Worm (Caenorhabditis elegans) whole organism, young adult: ENCODE results near the gene str-47.
A peak's percentile ranks its signal among the peaks of the same experiment; 100 is the strongest.

Experiments
- B0035.1 ChIP-seq: sonication (generic microtip); optimal IDR thresholded peaks from 2 replicates; lab custom pipeline; 2016; ENCODE audit warnings: missing genetic modification characterization, mild to moderate bottlenecking, missing compliant biosample characterization, missing genotype, missing genetic modification reagents
- C06A6.2 ChIP-seq: fragments of 200-800 bp; sonication (Bioruptor generic); conservative IDR thresholded peaks from 2 replicates; pipeline ENCODE4 v1.3.6; 2022; ENCODE audit warnings: missing genetic modification characterization, missing compliant biosample characterization
- C17E4.6 ChIP-seq: fragments of 200-800 bp; sonication (Bioruptor generic); IDR thresholded peaks from 2 replicates; pipeline ENCODE4 v1.3.6; 2022; ENCODE audit warnings: missing genetic modification reagents, missing genetic modification characterization, missing compliant biosample characterization
- D2030.7 ChIP-seq: fragments of 200-800 bp; sonication (Bioruptor generic); IDR thresholded peaks from 2 replicates; pipeline ENCODE4 v1.3.6; 2022; ENCODE audit warnings: missing genetic modification reagents, missing genetic modification characterization, missing compliant biosample characterization
- F33H1.4 ChIP-seq: fragments of 200-800 bp; sonication (Bioruptor generic); IDR thresholded peaks from 2 replicates; pipeline ENCODE4 v1.3.6; 2022; ENCODE audit warnings: missing genetic modification reagents, missing genetic modification characterization, missing compliant biosample characterization
- F49E8.2 ChIP-seq: sonication (generic microtip); optimal IDR thresholded peaks from 3 replicates; lab custom pipeline; 2017; ENCODE audit warnings: missing genetic modification characterization, mild to moderate bottlenecking, missing compliant biosample characterization, antibody characterized with exemption, moderate library complexity; ENCODE audit not compliant: insufficient read depth
- F55B11.4 ChIP-seq: sonication (generic microtip); optimal IDR thresholded peaks from 2 replicates; lab custom pipeline; 2016; ENCODE audit warnings: missing compliant biosample characterization, missing genetic modification characterization, borderline replicate concordance; ENCODE audit not compliant: insufficient read depth
- K11D2.4 ChIP-seq: fragments of 200-800 bp; sonication (Bioruptor generic); IDR thresholded peaks from 2 replicates; pipeline ENCODE4 v1.3.6; 2022; ENCODE audit warnings: missing genetic modification reagents, missing genetic modification characterization, missing compliant biosample characterization
- K12H6.12 ChIP-seq: fragments of 200-800 bp; sonication (Bioruptor generic); optimal IDR thresholded peaks from 2 replicates; lab custom pipeline; 2018; ENCODE audit warnings: mild to moderate bottlenecking, missing genetic modification characterization, missing compliant biosample characterization
- T26A5.8 ChIP-seq: sonication (generic microtip); optimal IDR thresholded peaks from 2 replicates; lab custom pipeline; 2016; ENCODE audit warnings: missing genetic modification characterization, missing compliant biosample characterization
- akir-1 ChIP-seq: fragments of 200-800 bp; sonication (Bioruptor generic); optimal IDR thresholded peaks from 2 replicates; lab custom pipeline; 2018; ENCODE audit warnings: mild to moderate bottlenecking, missing genetic modification characterization, moderate library complexity, missing compliant biosample characterization
- attf-5 ChIP-seq: fragments of 200-800 bp; sonication (Bioruptor generic); optimal IDR thresholded peaks from 2 replicates; lab custom pipeline; 2018; ENCODE audit warnings: mild to moderate bottlenecking, missing genetic modification characterization, missing compliant biosample characterization
- cebp-2 ChIP-seq: fragments of 200-800 bp; sonication (Bioruptor generic); IDR thresholded peaks from 2 replicates; pipeline ENCODE4 v1.3.6; 2022; ENCODE audit warnings: missing genetic modification characterization, missing compliant biosample characterization
- dpl-1 ChIP-seq: fragments of 150-350 bp; optimal IDR thresholded peaks from 2 replicates; lab custom pipeline; 2014; ENCODE audit warnings: missing biosample characterization, missing genetic modification reagents, missing genetic modification characterization
- efl-1 ChIP-seq: fragments of 150-350 bp; optimal IDR thresholded peaks from 2 replicates; lab custom pipeline; 2014; ENCODE audit warnings: missing biosample characterization, missing genetic modification reagents, missing genetic modification characterization
- egl-18 ChIP-seq: fragments of 200-800 bp; sonication (Bioruptor generic); IDR thresholded peaks from 2 replicates; pipeline ENCODE4 v1.3.6; 2022; ENCODE audit warnings: missing genetic modification reagents, missing genetic modification characterization, missing compliant biosample characterization
- egl-44 ChIP-seq: fragments of 200-800 bp; sonication (Bioruptor generic); IDR thresholded peaks from 2 replicates; pipeline ENCODE4 v1.3.6; 2022; ENCODE audit warnings: missing genetic modification reagents, missing genetic modification characterization, missing compliant biosample characterization
- egrh-3 ChIP-seq: fragments of 200-800 bp; sonication (Bioruptor generic); IDR thresholded peaks from 2 replicates; pipeline ENCODE4 v1.3.6; 2022; ENCODE audit warnings: missing genetic modification reagents, missing genetic modification characterization, missing compliant biosample characterization
- ekl-4 ChIP-seq: fragments of 200-800 bp; sonication (Bioruptor generic); IDR thresholded peaks from 2 replicates; pipeline ENCODE4 v1.3.6; 2022; ENCODE audit warnings: missing genetic modification reagents, missing genetic modification characterization, missing compliant biosample characterization
- him-1 ChIP-seq: sonication (generic microtip); optimal IDR thresholded peaks from 2 replicates; lab custom pipeline; 2016; ENCODE audit warnings: missing genotype, missing genetic modification reagents, missing genetic modification characterization, missing compliant biosample characterization
- madf-6 ChIP-seq: fragments of 200-800 bp; sonication (Bioruptor generic); IDR thresholded peaks from 2 replicates; pipeline ENCODE4 v1.3.6; 2022; ENCODE audit warnings: missing genetic modification reagents, missing genetic modification characterization, missing compliant biosample characterization
- madf-8 ChIP-seq: fragments of 200-800 bp; sonication (Bioruptor generic); conservative IDR thresholded peaks from 2 replicates; pipeline ENCODE4 v1.3.6; 2022; ENCODE audit warnings: missing genetic modification reagents, missing genetic modification characterization, missing compliant biosample characterization
- nhr-179 ChIP-seq: sonication (generic microtip); optimal IDR thresholded peaks from 2 replicates; lab custom pipeline; 2016; ENCODE audit warnings: mild to moderate bottlenecking, missing genetic modification characterization, missing compliant biosample characterization
- nhr-80 ChIP-seq: sonication (generic microtip); optimal IDR thresholded peaks from 2 replicates; lab custom pipeline; 2016; ENCODE audit warnings: missing genetic modification characterization, missing compliant biosample characterization
- pha-4 ChIP-seq: fragments of 150-350 bp; sonication (generic microtip); optimal IDR thresholded peaks from 2 replicates; lab custom pipeline; 2014; ENCODE audit warnings: missing biosample characterization, missing genetic modification reagents, missing genetic modification characterization
- rpc-1 ChIP-seq, 2 experiments: fragments of 150-350 bp in 1 of 2; sonication (generic microtip) in 1 of 2; optimal IDR thresholded peaks; 2 replicates each; lab custom pipeline; 2014 to 2018; ENCODE audit warnings: missing biosample characterization in 1 of 2, missing genetic modification characterization in 1 of 2, missing genetic modification reagents in 1 of 2, missing genotype in 1 of 2
- snpc-1.3 ChIP-seq: sonication (generic microtip); optimal IDR thresholded peaks from 2 replicates; lab custom pipeline; 2017; ENCODE audit warnings: missing genetic modification characterization, mild to moderate bottlenecking, missing compliant biosample characterization, antibody characterized with exemption, moderate library complexity, missing genotype, missing genetic modification reagents; ENCODE audit not compliant: insufficient read depth
- somi-1 ChIP-seq: fragments of 200-800 bp; sonication (Bioruptor generic); optimal IDR thresholded peaks from 2 replicates; lab custom pipeline; 2018; ENCODE audit warnings: mild to moderate bottlenecking, missing genetic modification characterization, missing compliant biosample characterization
- unc-62 ChIP-seq: fragments of 150-350 bp; optimal IDR thresholded peaks from 2 replicates; lab custom pipeline; 2014; ENCODE audit warnings: missing biosample characterization, missing genetic modification reagents, missing genetic modification characterization
- xnd-1 ChIP-seq: sonication (generic microtip); optimal IDR thresholded peaks from 2 replicates; lab custom pipeline; 2016; ENCODE audit warnings: missing genotype, missing genetic modification reagents, missing genetic modification characterization, missing compliant biosample characterization
- zfh-2 ChIP-seq: fragments of 200-800 bp; sonication (Bioruptor generic); conservative IDR thresholded peaks from 2 replicates; pipeline ENCODE4 v1.3.6; 2022; ENCODE audit warnings: missing genetic modification reagents, missing genetic modification characterization, missing compliant biosample characterization
- ztf-6 ChIP-seq: fragments of 200-800 bp; sonication (Bioruptor generic); IDR thresholded peaks from 2 replicates; pipeline ENCODE4 v1.3.6; 2022; ENCODE audit warnings: missing genetic modification reagents, missing genetic modification characterization, missing compliant biosample characterization

Gene str-47

DNA sequence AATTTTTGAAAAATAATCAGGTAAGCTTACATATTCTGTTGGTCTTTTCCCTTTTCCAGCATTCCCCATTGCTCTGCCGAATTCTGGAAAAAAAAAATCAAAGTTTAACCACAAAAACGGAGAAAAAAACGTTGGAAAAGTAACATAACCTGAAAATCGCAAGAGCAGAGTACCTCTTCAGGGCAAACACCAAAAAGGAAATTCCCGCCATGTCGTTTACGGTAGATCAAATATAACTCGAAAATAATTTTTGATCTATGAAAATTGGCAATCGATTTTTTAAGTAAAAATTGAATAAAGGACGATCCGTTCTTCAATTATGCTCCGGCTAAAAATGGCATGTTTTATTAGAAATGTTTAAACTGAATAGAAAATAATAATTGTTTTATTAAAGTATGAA, 42.1 kb upstream of the str-47 start, which contains the start of gene C50E3.11:
Gene C50E3.11, minus strand, starts transcription at position 83 of the 400 bp plus-strand sequence.
- peak; percentile 84 for TF ChIP-seq madf-6 (GFP tag; lab: Robert Waterston, UW)
- TF ChIP-seq dpl-1, result peak; percentile 28
- no peak for TF ChIP-seq egl-18 (GFP tag; lab: Robert Waterston, UW)
- peak; percentile 86 for TF ChIP-seq efl-1 (GFP tag; lab: Kevin White, UChicago)
- peak; percentile 26; the same call in 1 of the 2 replicates for TF ChIP-seq madf-8 (GFP tag; lab: Robert Waterston, UW)
- no peak for TF ChIP-seq snpc-1.3
- TF ChIP-seq T26A5.8 (tag; lab: Kevin White, UChicago), result no peak

ce11 chrV:7604858-7605257, 40.7 kb upstream of the str-47 start, which contains the start of gene clec-213:
TSS of gene clec-213 (plus strand) at chrV:7605158.
- TF ChIP-seq unc-62 (GFP tag; lab: Kevin White, UChicago) (no peak), egrh-3 (GFP tag; lab: Robert Waterston, UW) (no peak), him-1 (tag; lab: Kevin White, UChicago) (no peak), K12H6.12 (tag; lab: Kevin White, UChicago) (no peak), F33H1.4 (GFP tag; lab: Robert Waterston, UW) (no peak), xnd-1 (tag; lab: Kevin White, UChicago) (no peak), cebp-2 (GFP tag; lab: Robert Waterston, UW) (no peak), ekl-4 (GFP tag; lab: Robert Waterston, UW) (no peak), K11D2.4 (GFP tag; lab: Robert Waterston, UW) (no peak), C06A6.2 (GFP tag; lab: Robert Waterston, UW) (no peak), F55B11.4 (tag; lab: Kevin White, UChicago) (no peak), nhr-179 (tag; lab: Kevin White, UChicago) (no peak), D2030.7 (GFP tag; lab: Robert Waterston, UW) (no peak), F49E8.2 (tag; lab: Kevin White, UChicago) (no peak), zfh-2 (GFP tag; lab: Robert Waterston, UW) (no peak), pha-4 (tag; lab: Kevin White, UChicago) (no peak), C17E4.6 (GFP tag; lab: Robert Waterston, UW) (no peak), B0035.1 (no peak), nhr-80 (no peak)

ce11 chrV:7609698-7610420, 35.7 kb upstream of the str-47 start, which contains the start of the genes folt-3 and clec-214:
TSS of gene folt-3 (minus strand) at chrV:7609748.
TSS of gene clec-214 (plus strand) at chrV:7610370.
- no peak for TF ChIP-seq him-1 (tag; lab: Kevin White, UChicago)
- TF ChIP-seq nhr-80, result peak; percentile 25

DNA sequence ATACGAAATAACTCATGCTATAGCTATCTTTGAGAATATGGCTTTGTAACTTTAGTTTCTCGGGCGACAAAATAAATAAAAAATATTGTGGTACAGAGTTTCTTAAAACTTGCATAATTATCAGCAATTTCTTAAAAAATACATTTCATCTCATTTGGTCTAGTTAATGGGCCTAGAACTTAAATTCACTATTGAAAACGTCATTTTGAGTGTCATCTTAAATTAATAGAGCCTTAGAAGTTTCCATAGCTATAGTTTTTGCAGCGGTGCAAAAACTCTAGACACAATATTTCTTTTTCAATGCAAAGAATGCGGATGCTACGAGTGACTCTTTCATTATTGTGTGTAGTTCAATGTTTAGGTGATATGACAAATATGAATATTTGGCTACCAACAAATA, 33.5 kb upstream of the str-47 start, which contains the start of gene clec-215:
Gene clec-215, plus strand, starts transcription at position 301 of the 400 bp plus-strand sequence.
- TF ChIP-seq ztf-6 (GFP tag; lab: Robert Waterston, UW) (no peak), T26A5.8 (tag; lab: Kevin White, UChicago) (no peak), rpc-1 (optimal IDR thresholded peaks at IDR 0.05; lab: Kevin White, UChicago) (no peak), rpc-1 (tag; optimal IDR thresholded peaks at IDR 0.05; lab: Kevin White, UChicago) (no peak), akir-1 (no peak), attf-5 (GFP tag; lab: Kevin White, UChicago) (no peak), K12H6.12 (tag; lab: Kevin White, UChicago) (no peak), egl-44 (GFP tag; lab: Robert Waterston, UW) (no peak), snpc-1.3 (no peak), somi-1 (GFP tag; lab: Kevin White, UChicago) (no peak)
- TF ChIP-seq, all 124 proteins: peak for 0
